Fruit fly (Drosophila melanogaster) whole organism, embryonic: ENCODE results near the gene CG5861.

Experiments used
- B-H2 ChIP-seq: fragments of 200-800 bp; sonication (Bioruptor generic); optimal IDR thresholded peaks from 2 replicates; lab custom pipeline; 2018; ENCODE audit warnings: missing biosample characterization, mild to moderate bottlenecking, missing genetic modification characterization
- CG12299 ChIP-seq: fragments of 200-800 bp; sonication (Bioruptor generic); optimal IDR thresholded peaks from 2 replicates; lab custom pipeline; 2018; ENCODE audit warnings: missing biosample characterization, mild to moderate bottlenecking, missing genetic modification characterization
- CG12659 ChIP-seq: fragments of 200-800 bp; sonication (Bioruptor generic); optimal IDR thresholded peaks from 3 replicates; lab custom pipeline; 2017; ENCODE audit warnings: mild to moderate bottlenecking, missing biosample characterization, missing genetic modification reagents, missing genetic modification characterization
- CG14710 ChIP-seq: fragments of 200-800 bp; sonication (Bioruptor generic); optimal IDR thresholded peaks from 3 replicates; lab custom pipeline; 2019; ENCODE audit warnings: missing biosample characterization, mild to moderate bottlenecking, missing genetic modification characterization, moderate library complexity
- CG1529 ChIP-seq: fragments of 200-800 bp; sonication (Bioruptor generic); optimal IDR thresholded peaks from 3 replicates; lab custom pipeline; 2018; ENCODE audit warnings: missing biosample characterization, missing genetic modification characterization
- CG16779 ChIP-seq: fragments of 200-800 bp; sonication (Bioruptor generic); IDR thresholded peaks from 2 replicates; pipeline ENCODE4 v1.3.6; 2022; ENCODE audit warnings: missing biosample characterization, missing genetic modification characterization
- CG16815 ChIP-seq: fragments of 200-800 bp; sonication (Bioruptor generic); optimal IDR thresholded peaks from 3 replicates; lab custom pipeline; 2017; ENCODE audit warnings: missing biosample characterization, mild to moderate bottlenecking, missing genetic modification characterization
- CG18764 ChIP-seq: fragments of 200-800 bp; sonication (Bioruptor generic); optimal IDR thresholded peaks from 3 replicates; lab custom pipeline; 2016; ENCODE audit warnings: missing biosample characterization, missing genetic modification characterization
- CG2712 ChIP-seq: fragments of 200-800 bp; optimal IDR thresholded peaks from 3 replicates; lab custom pipeline; 2019; ENCODE audit warnings: missing biosample characterization, mild to moderate bottlenecking, missing genetic modification characterization, moderate library complexity
- CG30020 ChIP-seq: fragments of 200-800 bp; optimal IDR thresholded peaks from 2 replicates; lab custom pipeline; 2019; ENCODE audit warnings: missing biosample characterization, mild to moderate bottlenecking, missing genetic modification characterization, moderate library complexity
- CG33557 ChIP-seq: fragments of 200-800 bp; sonication (Bioruptor generic); optimal IDR thresholded peaks from 2 replicates; lab custom pipeline; 2019; ENCODE audit warnings: missing biosample characterization, mild to moderate bottlenecking, missing genetic modification characterization, moderate library complexity
- CG3407 ChIP-seq: fragments of 200-800 bp; sonication (Bioruptor generic); optimal IDR thresholded peaks from 2 replicates; lab custom pipeline; 2018; ENCODE audit warnings: missing biosample characterization, mild to moderate bottlenecking, missing genetic modification characterization
- CG3847 ChIP-seq: fragments of 200-800 bp; sonication (Bioruptor generic); IDR thresholded peaks from 2 replicates; pipeline ENCODE4 v1.3.6; 2022; ENCODE audit warnings: missing biosample characterization, missing genetic modification characterization
- CG7556 ChIP-seq: fragments of 200-800 bp; sonication (Bioruptor generic); optimal IDR thresholded peaks from 2 replicates; lab custom pipeline; 2017; ENCODE audit warnings: missing biosample characterization, mild to moderate bottlenecking, missing genetic modification characterization
- D19A ChIP-seq: fragments of 200-800 bp; optimal IDR thresholded peaks from 3 replicates; lab custom pipeline; 2019; ENCODE audit warnings: missing biosample characterization, mild to moderate bottlenecking, missing genetic modification characterization, moderate library complexity
- D19B ChIP-seq: fragments of 200-800 bp; sonication (Bioruptor generic); optimal IDR thresholded peaks from 2 replicates; lab custom pipeline; 2017; ENCODE audit warnings: missing biosample characterization, mild to moderate bottlenecking, missing genetic modification characterization
- Dbx ChIP-seq: fragments of 200-800 bp; sonication (Bioruptor generic); IDR thresholded peaks from 3 replicates; pipeline ENCODE4 v1.3.6; 2022; ENCODE audit warnings: missing biosample characterization, missing genetic modification characterization
- Dll ChIP-seq: fragments of 200-800 bp; sonication (Bioruptor generic); IDR thresholded peaks from 4 replicates; pipeline ENCODE4 v1.3.6; 2022; ENCODE audit warnings: missing biosample characterization, missing genetic modification characterization; ENCODE audit not compliant: partially characterized antibody
- Ets65A ChIP-seq: fragments of 200-800 bp; sonication (Bioruptor generic); peaks from one replicate; lab custom pipeline; 2016; ENCODE audit warnings: missing biosample characterization, missing genetic modification characterization
- Hr3 ChIP-seq: fragments of 200-800 bp; sonication (Bioruptor generic); optimal IDR thresholded peaks from 3 replicates; lab custom pipeline; 2016; ENCODE audit warnings: missing biosample characterization, missing genetic modification characterization
- Oli ChIP-seq: fragments of 200-800 bp; sonication (Bioruptor generic); optimal IDR thresholded peaks from 2 replicates; lab custom pipeline; 2018; ENCODE audit warnings: missing biosample characterization, mild to moderate bottlenecking, missing genetic modification characterization, moderate library complexity
- Opbp ChIP-seq: fragments of 200-800 bp; sonication (Bioruptor generic); IDR thresholded peaks from 3 replicates; pipeline ENCODE4 v1.3.6; 2022; ENCODE audit warnings: missing biosample characterization, missing genetic modification characterization; ENCODE audit not compliant: partially characterized antibody
- Optix ChIP-seq: fragments of 200-800 bp; sonication (Bioruptor generic); IDR thresholded peaks from 3 replicates; pipeline ENCODE4 v1.3.6; 2022; ENCODE audit warnings: missing biosample characterization, missing genetic modification characterization
- PHDP ChIP-seq: fragments of 200-800 bp; sonication (Bioruptor generic); optimal IDR thresholded peaks from 3 replicates; lab custom pipeline; 2018; ENCODE audit warnings: missing biosample characterization, mild to moderate bottlenecking, missing genetic modification characterization, moderate library complexity
- Side ChIP-seq: fragments of 200-800 bp; sonication (Bioruptor generic); optimal IDR thresholded peaks from 2 replicates; lab custom pipeline; 2016; ENCODE audit warnings: missing biosample characterization, missing genetic modification characterization
- Sry-β ChIP-seq: fragments of 200-800 bp; sonication (Bioruptor generic); optimal IDR thresholded peaks from 2 replicates; lab custom pipeline; 2018; ENCODE audit warnings: missing biosample characterization, mild to moderate bottlenecking, missing genetic modification characterization, moderate library complexity
- Sry-δ ChIP-seq: fragments of 200-800 bp; sonication (Bioruptor generic); optimal IDR thresholded peaks from 2 replicates; lab custom pipeline; 2016; ENCODE audit warnings: missing biosample characterization, missing genetic modification characterization
- Stat92E ChIP-seq, 3 experiments: fragments of >200 bp in 2 of 3; fragments of 200-800 bp in 1 of 3; sonication (Bioruptor generic) in 1 of 3; optimal IDR thresholded peaks; 2 replicates each; lab custom pipeline; 2017 to 2019; ENCODE audit warnings: missing biosample characterization in 3 of 3, missing genetic modification characterization in 3 of 3, mild to moderate bottlenecking in 1 of 3, moderate library complexity in 1 of 3
- Vsx1 ChIP-seq: fragments of 200-800 bp; sonication (Bioruptor generic); optimal IDR thresholded peaks from 2 replicates; lab custom pipeline; 2017; ENCODE audit warnings: missing biosample characterization, mild to moderate bottlenecking, missing genetic modification characterization, missing genetic modification reagents
- al ChIP-seq: fragments of 200-800 bp; sonication (Bioruptor generic); IDR thresholded peaks from 2 replicates; pipeline ENCODE4 v1.3.6; 2022; ENCODE audit warnings: missing biosample characterization, missing genetic modification characterization
- bcd ChIP-seq: fragments of 200-800 bp; sonication (Bioruptor generic); optimal IDR thresholded peaks from 2 replicates; lab custom pipeline; 2017; ENCODE audit warnings: missing biosample characterization, mild to moderate bottlenecking, missing genetic modification characterization
- cas ChIP-seq: fragments of 200-800 bp; sonication (Bioruptor generic); IDR thresholded peaks from 2 replicates; pipeline ENCODE4 v1.3.6; 2022; ENCODE audit warnings: missing biosample characterization, missing genetic modification characterization
- cwo ChIP-seq: fragments of 200-800 bp; sonication (Bioruptor generic); optimal IDR thresholded peaks from 3 replicates; lab custom pipeline; 2017; ENCODE audit warnings: missing biosample characterization, missing genetic modification characterization, mild to moderate bottlenecking, moderate library complexity, missing genetic modification reagents
- dpn ChIP-seq, 2 experiments: fragments of 200-800 bp; sonication (Bioruptor generic); optimal IDR thresholded peaks; 3 replicates each; lab custom pipeline; 2016; ENCODE audit warnings: missing biosample characterization in 2 of 2, missing genetic modification characterization in 2 of 2
- gfzf ChIP-seq: fragments of 200-800 bp; sonication (Bioruptor generic); optimal IDR thresholded peaks from 2 replicates; lab custom pipeline; 2016; ENCODE audit warnings: missing biosample characterization, mild to moderate bottlenecking, missing genetic modification characterization, moderate library complexity
- grn ChIP-seq: fragments of 200-800 bp; sonication (Bioruptor generic); optimal IDR thresholded peaks from 3 replicates; lab custom pipeline; 2017; ENCODE audit warnings: missing biosample characterization, missing genetic modification characterization
- hth ChIP-seq: fragments of >200 bp; optimal IDR thresholded peaks from 2 replicates; lab custom pipeline; 2017; ENCODE audit warnings: inconsistent platforms
- jing ChIP-seq: fragments of 200-800 bp; sonication (Bioruptor generic); optimal IDR thresholded peaks from 2 replicates; lab custom pipeline; 2018; ENCODE audit warnings: missing biosample characterization, mild to moderate bottlenecking, missing genetic modification characterization
- lbe ChIP-seq: fragments of 200-800 bp; sonication (Bioruptor generic); optimal IDR thresholded peaks from 2 replicates; lab custom pipeline; 2016; ENCODE audit warnings: missing biosample characterization, mild to moderate bottlenecking, missing genetic modification characterization
- otp ChIP-seq: fragments of 200-800 bp; sonication (Bioruptor generic); IDR thresholded peaks from 3 replicates; pipeline ENCODE4, ENCODE4 v1.3.6; 2022; ENCODE audit warnings: missing biosample characterization, missing genetic modification characterization
- repo ChIP-seq: fragments of 200-800 bp; sonication (Bioruptor generic); optimal IDR thresholded peaks from 2 replicates; lab custom pipeline; 2016; ENCODE audit warnings: missing biosample characterization, missing genetic modification characterization
- salm ChIP-seq: fragments of 200-800 bp; sonication (Bioruptor generic); optimal IDR thresholded peaks from 2 replicates; lab custom pipeline; 2018; ENCODE audit warnings: missing biosample characterization, mild to moderate bottlenecking, missing genetic modification characterization
- sqz ChIP-seq: fragments of 200-800 bp; sonication (Bioruptor generic); optimal IDR thresholded peaks from 3 replicates; lab custom pipeline; 2018; ENCODE audit warnings: missing biosample characterization, mild to moderate bottlenecking, missing genetic modification characterization
- tgo ChIP-seq: fragments of 200-800 bp; sonication (Bioruptor generic); IDR thresholded peaks from 3 replicates; pipeline ENCODE4 v1.3.6; 2022; ENCODE audit warnings: missing biosample characterization, missing genetic modification characterization
- unc-4 ChIP-seq: fragments of 200-800 bp; sonication (Bioruptor generic); IDR thresholded peaks from 2 replicates; pipeline ENCODE4 v1.3.6; 2022; ENCODE audit warnings: missing biosample characterization, missing genetic modification characterization; ENCODE audit not compliant: partially characterized antibody
- vfl ChIP-seq: fragments of 200-800 bp; sonication (Bioruptor generic); optimal IDR thresholded peaks from 2 replicates; lab custom pipeline; 2016; ENCODE audit warnings: missing biosample characterization, missing genetic modification characterization
- zen ChIP-seq: fragments of 200-800 bp; sonication (Bioruptor generic); optimal IDR thresholded peaks from 3 replicates; lab custom pipeline; 2018; ENCODE audit warnings: missing biosample characterization, mild to moderate bottlenecking, missing genetic modification characterization, moderate library complexity
- zen2 ChIP-seq: fragments of 200-800 bp; sonication (Bioruptor generic); IDR thresholded peaks from 3 replicates; pipeline ENCODE4 v1.3.6; 2022; ENCODE audit warnings: missing biosample characterization, missing genetic modification characterization; ENCODE audit not compliant: partially characterized antibody
- zfh1 ChIP-seq: fragments of 200-800 bp; sonication (Bioruptor generic); IDR thresholded peaks from 3 replicates; pipeline ENCODE4 v1.3.6; 2022; ENCODE audit warnings: missing biosample characterization, missing genetic modification characterization

CG5861 gene

dm6 chr2L:16307026-16307703 is at the start of gene CG5861, which contains the start of gene Syx5 (continued):
- TF ChIP-seq cwo (GFP tag; lab: Kevin White, UChicago) = peak; percentile 13
- TF ChIP-seq CG3847 = no peak; the same call in none of the 2 replicates
- TF ChIP-seq bcd = peak; percentile 62
- TF ChIP-seq B-H2 (GFP tag; lab: Kevin White, UChicago) = peak; percentile 76
- TF ChIP-seq Opbp (GFP tag; lab: Robert Waterston, UW) = peak; percentile 76; the same call in 2 of the 3 replicates
- TF ChIP-seq CG2712 (tag; lab: Kevin White, UChicago) = peak; percentile 79
- peak; percentile 59 for TF ChIP-seq CG33557
- TF ChIP-seq vfl = no peak
- peak; percentile 82 for TF ChIP-seq lbe (GFP tag; lab: Kevin White, UChicago)
- peak; percentile 85 for TF ChIP-seq Sry-β (GFP tag; lab: Kevin White, UChicago)
- TF ChIP-seq PHDP = peak; percentile 57
- peak; percentile 45 for TF ChIP-seq salm (tag; lab: Kevin White, UChicago)
- no peak for TF ChIP-seq Oli (tag; lab: Kevin White, UChicago)
- TF ChIP-seq cas = 0 out of 2 replicates have a peak, but pooled peaks have one; percentile 27
- peak; percentile 98 for TF ChIP-seq Dll (GFP tag; lab: Robert Waterston, UW)
- peak in 1 of 3 experiments; percentile 14 for TF ChIP-seq Stat92E (GFP tag; optimal IDR thresholded peaks at IDR 0.05; lab: Kevin White, UChicago)
- peak; percentile 78 for TF ChIP-seq CG14710
- peak; percentile 38 for TF ChIP-seq CG12299 (tag; lab: Kevin White, UChicago)
- TF ChIP-seq CG30020 (tag; lab: Kevin White, UChicago) = peak; percentile 77
- no peak for TF ChIP-seq gfzf (GFP tag; lab: Kevin White, UChicago)
- peak; percentile 95 for TF ChIP-seq unc-4 (GFP tag; lab: Robert Waterston, UW)
- peak; percentile 73 for TF ChIP-seq zen (tag; lab: Kevin White, UChicago)
- TF ChIP-seq zen2 (GFP tag; lab: Robert Waterston, UW) = no peak; the same call in 2 of the 3 replicates
- no peak for TF ChIP-seq CG16815 (GFP tag; lab: Kevin White, UChicago)
- TF ChIP-seq CG1529 (GFP tag; lab: Kevin White, UChicago) = peak; percentile 1
- TF ChIP-seq repo (GFP tag; lab: Kevin White, UChicago) = no peak
- TF ChIP-seq Ets65A (GFP tag; lab: Kevin White, UChicago) = peak; percentile 95
- TF ChIP-seq tgo (GFP tag; lab: Robert Waterston, UW) = peak; percentile 56; the same call in 2 of the 3 replicates
- TF ChIP-seq dpn (GFP tag; optimal IDR thresholded peaks at IDR 0.05; lab: Kevin White, UChicago) = peak in 1 of 2 experiments; percentile 72
- TF ChIP-seq Side (GFP tag; lab: Kevin White, UChicago) = no peak
- TF ChIP-seq CG18764 (GFP tag; lab: Kevin White, UChicago) = peak; percentile 29
- TF ChIP-seq Optix (GFP tag; lab: Robert Waterston, UW) = no peak
- TF ChIP-seq D19B (GFP tag; lab: Kevin White, UChicago) = peak; percentile 17
- TF ChIP-seq Hr3 = peak; percentile 65
- TF ChIP-seq hth (lab: Kevin White, UChicago) = no peak
- peak; percentile 67; the same call in 2 of the 3 replicates for TF ChIP-seq Dbx
- TF ChIP-seq D19A (tag; lab: Kevin White, UChicago) = peak; percentile 46
- peak; percentile 58 for TF ChIP-seq Sry-δ (GFP tag; lab: Kevin White, UChicago)
- TF ChIP-seq CG16779 (GFP tag; lab: Robert Waterston, UW) = no peak
- peak; percentile 88 for TF ChIP-seq sqz (GFP tag; lab: Kevin White, UChicago)
- TF ChIP-seq al (GFP tag; lab: Robert Waterston, UW) = peak; percentile 60
- TF ChIP-seq grn (GFP tag; lab: Kevin White, UChicago) = peak; percentile 89
- TF ChIP-seq otp (GFP tag; lab: Robert Waterston, UW) = no peak
- TF ChIP-seq CG12659 = peak; percentile 81
- TF ChIP-seq CG7556 = peak; percentile 51
- peak; percentile 47 for TF ChIP-seq Vsx1 (GFP tag; lab: Kevin White, UChicago)
- TF ChIP-seq CG3407 (GFP tag; lab: Kevin White, UChicago) = peak; percentile 30
- TF ChIP-seq zfh1 (GFP tag; lab: Robert Waterston, UW) = peak; percentile 67; the same call in 1 of the 3 replicates
- TF ChIP-seq jing (GFP tag; lab: Kevin White, UChicago) = no peak
